Fruit fly (Drosophila melanogaster): ENCODE results near the gene Prx2.

The Prx2 gene

dm6 chrX:13338113-13338512 lies 8.5 kb downstream of the Prx2 start, which contains the start of gene CG15747:
TSS of gene CG15747 (plus strand) at chrX:13338318.
- TF ChIP-seq Crg-1 (GFP tag; optimal IDR thresholded peaks at IDR 0.05) (no peak), CG11617 (GFP tag; optimal IDR thresholded peaks at IDR 0.05) (no peak), ovo (GFP tag; optimal IDR thresholded peaks at IDR 0.05) (no peak), Clk (GFP tag; optimal IDR thresholded peaks at IDR 0.05) (no peak), cic (GFP tag; optimal IDR thresholded peaks at IDR 0.05) (no peak), CG1620 (GFP tag; optimal IDR thresholded peaks at IDR 0.05) (no peak), CG7045 (GFP tag; optimal IDR thresholded peaks at IDR 0.05) (no peak), Mnt (GFP tag; optimal IDR thresholded peaks at IDR 0.05) (no peak), cnc (optimal IDR thresholded peaks at IDR 0.05) (no peak), kay (GFP tag; ENCODE audit: borderline replicate concordance) (no peak), CG14711 (tag; optimal IDR thresholded peaks at IDR 0.05) (no peak), CG33017 (tag; optimal IDR thresholded peaks at IDR 0.05) (no peak), Hr96 (GFP tag; optimal IDR thresholded peaks at IDR 0.05) (no peak), bab1 (GFP tag; optimal IDR thresholded peaks at IDR 0.05) (peak; percentile 5), toe (GFP tag; optimal IDR thresholded peaks at IDR 0.05) (no peak), tj (GFP tag; optimal IDR thresholded peaks at IDR 0.05) (peak; percentile 92), CG5204 (GFP tag; optimal IDR thresholded peaks at IDR 0.05) (no peak)

dm6 chrX:13345327-13345726 lies 15.7 kb downstream of the Prx2 start:
- TF ChIP-seq kay (GFP tag; ENCODE audit: borderline replicate concordance), result no peak
- TF ChIP-seq Hr96 (GFP tag; optimal IDR thresholded peaks at IDR 0.05), result no peak
- TF ChIP-seq Crg-1 (GFP tag; optimal IDR thresholded peaks at IDR 0.05), result no peak
- TF ChIP-seq Clk (GFP tag; optimal IDR thresholded peaks at IDR 0.05), result no peak
- peak; percentile 25 for TF ChIP-seq CG7101 (tag; optimal IDR thresholded peaks at IDR 0.05)
- no peak for TF ChIP-seq bab1 (GFP tag; optimal IDR thresholded peaks at IDR 0.05)
- no peak for TF ChIP-seq cic (GFP tag; optimal IDR thresholded peaks at IDR 0.05)
- no peak for TF ChIP-seq ovo (GFP tag; optimal IDR thresholded peaks at IDR 0.05)
- TF ChIP-seq CG12768 (GFP tag; optimal IDR thresholded peaks at IDR 0.05), result peak; percentile 44
- no peak for TF ChIP-seq CG5204 (GFP tag; optimal IDR thresholded peaks at IDR 0.05)
- TF ChIP-seq CG7045 (GFP tag; optimal IDR thresholded peaks at IDR 0.05), result peak; percentile 47
- TF ChIP-seq CG1620 (GFP tag; optimal IDR thresholded peaks at IDR 0.05), result no peak
- TF ChIP-seq cnc (optimal IDR thresholded peaks at IDR 0.05), result no peak
- TF ChIP-seq CG11617 (GFP tag; optimal IDR thresholded peaks at IDR 0.05), result peak; percentile 17
- TF ChIP-seq CG14711 (tag; optimal IDR thresholded peaks at IDR 0.05), result peak; percentile 20
- TF ChIP-seq tj (GFP tag; optimal IDR thresholded peaks at IDR 0.05), result peak; percentile 4
- TF ChIP-seq CG33017 (tag; optimal IDR thresholded peaks at IDR 0.05), result peak; percentile 38
- no peak for TF ChIP-seq Mnt (GFP tag; optimal IDR thresholded peaks at IDR 0.05)
- TF ChIP-seq toe (GFP tag; optimal IDR thresholded peaks at IDR 0.05), result no peak
- peak; percentile 6 for TF ChIP-seq pad (GFP tag; optimal IDR thresholded peaks at IDR 0.05)

DNA sequence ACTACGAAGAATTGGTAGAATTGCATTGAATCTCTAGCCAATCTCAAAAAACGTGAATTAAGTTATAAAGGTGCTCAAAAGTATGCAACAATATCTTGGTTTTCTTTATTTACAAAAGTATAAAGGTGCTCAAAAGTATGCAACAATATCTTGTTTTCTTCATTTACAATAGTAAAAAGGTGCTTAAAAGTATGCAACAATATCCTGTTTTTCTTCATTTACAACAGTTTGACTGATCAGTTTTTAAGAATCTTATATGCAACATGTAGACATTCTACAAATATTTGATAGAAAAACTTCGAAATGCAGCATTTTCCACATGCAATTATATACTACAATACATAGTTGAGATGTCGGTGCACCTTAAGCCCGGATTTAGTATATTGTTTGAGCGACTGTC lies 17.4 kb downstream of the Prx2 start:
- no peak for TF ChIP-seq CG1620 (GFP tag; optimal IDR thresholded peaks at IDR 0.05)
- TF ChIP-seq bab1 (GFP tag; optimal IDR thresholded peaks at IDR 0.05), result no peak
- TF ChIP-seq CG11617 (GFP tag; optimal IDR thresholded peaks at IDR 0.05), result no peak
- TF ChIP-seq Hr96 (GFP tag; optimal IDR thresholded peaks at IDR 0.05), result no peak
- no peak for TF ChIP-seq CG12768 (GFP tag; optimal IDR thresholded peaks at IDR 0.05)
- TF ChIP-seq toe (GFP tag; optimal IDR thresholded peaks at IDR 0.05), result no peak
- no peak for TF ChIP-seq Clk (GFP tag; optimal IDR thresholded peaks at IDR 0.05)
- no peak for TF ChIP-seq CG7101 (tag; optimal IDR thresholded peaks at IDR 0.05)
- TF ChIP-seq CG5204 (GFP tag; optimal IDR thresholded peaks at IDR 0.05), result no peak
- no peak for TF ChIP-seq kay (GFP tag; ENCODE audit: borderline replicate concordance)
- TF ChIP-seq Crg-1 (GFP tag; optimal IDR thresholded peaks at IDR 0.05), result no peak
- no peak for TF ChIP-seq cic (GFP tag; optimal IDR thresholded peaks at IDR 0.05)
- TF ChIP-seq tj (GFP tag; optimal IDR thresholded peaks at IDR 0.05), result no peak
- no peak for TF ChIP-seq CG7045 (GFP tag; optimal IDR thresholded peaks at IDR 0.05)

DNA sequence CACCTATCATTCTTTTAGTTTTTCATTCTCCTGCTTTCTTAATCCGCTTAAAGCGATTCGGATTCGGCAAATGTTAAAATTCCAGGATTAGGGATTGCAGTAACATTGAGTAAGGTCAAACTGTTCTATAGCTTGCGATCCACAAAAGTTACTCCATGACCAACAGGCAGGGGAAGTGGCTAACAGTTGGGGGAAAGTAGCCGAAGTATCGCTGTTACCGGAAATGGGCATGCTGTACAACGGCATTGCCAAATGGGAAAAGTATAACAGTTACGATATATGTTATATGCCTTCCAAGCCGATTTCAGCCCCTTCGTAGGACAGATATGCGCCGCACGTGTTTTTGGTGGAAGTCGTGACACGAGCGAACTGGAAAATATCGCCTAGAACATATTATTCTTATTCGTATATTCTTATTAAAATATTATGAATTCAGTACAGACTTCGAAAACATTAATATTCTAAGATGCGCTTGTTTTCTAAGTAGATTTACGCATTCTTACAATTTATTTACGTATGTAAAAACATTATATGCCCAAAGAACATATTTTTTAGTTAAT lies 28.7 kb downstream of the Prx2 start:
- peak; percentile 96 for TF ChIP-seq pad (GFP tag; optimal IDR thresholded peaks at IDR 0.05)
- no peak for TF ChIP-seq CG11617 (GFP tag; optimal IDR thresholded peaks at IDR 0.05)
- no peak for TF ChIP-seq Mnt (GFP tag; optimal IDR thresholded peaks at IDR 0.05)

DNA sequence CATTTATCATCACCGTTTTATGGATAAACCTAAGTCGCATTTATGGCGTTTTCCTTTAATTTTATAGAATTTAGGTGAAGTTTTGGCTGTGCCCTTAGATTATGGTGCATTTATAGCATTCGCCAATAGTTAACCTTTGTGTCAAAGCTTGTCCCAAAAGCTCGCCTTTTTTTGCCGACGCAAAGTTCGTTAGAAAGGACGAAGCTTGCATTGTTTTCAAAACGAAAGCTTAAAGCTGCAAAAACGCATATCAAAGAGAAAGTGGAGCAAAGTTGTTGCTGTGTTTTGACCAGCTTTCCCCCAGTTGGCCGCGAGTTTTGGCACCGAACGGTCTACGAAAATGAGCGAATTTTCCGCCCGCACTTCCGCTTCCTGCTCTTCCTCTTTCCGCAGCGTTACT lies 29.3 kb downstream of the Prx2 start, which contains the start of gene Syt12:
TSS of gene Syt12 (plus strand) at position 301 of the 400 bp plus-strand sequence.
- TF ChIP-seq CG33017 (tag; optimal IDR thresholded peaks at IDR 0.05) (no peak), Mnt (GFP tag; optimal IDR thresholded peaks at IDR 0.05) (no peak), Clk (GFP tag; optimal IDR thresholded peaks at IDR 0.05) (no peak), ovo (GFP tag; optimal IDR thresholded peaks at IDR 0.05) (no peak), Crg-1 (GFP tag; optimal IDR thresholded peaks at IDR 0.05) (no peak), CG7045 (GFP tag; optimal IDR thresholded peaks at IDR 0.05) (no peak), CG14711 (tag; optimal IDR thresholded peaks at IDR 0.05) (no peak), CG12768 (GFP tag; optimal IDR thresholded peaks at IDR 0.05) (no peak), bab1 (GFP tag; optimal IDR thresholded peaks at IDR 0.05) (no peak), pad (GFP tag; optimal IDR thresholded peaks at IDR 0.05) (no peak)

dm6 chrX:13368149-13368548 lies 38.5 kb downstream of the Prx2 start, which contains the start of gene dmrt11E:
TSS of gene dmrt11E (plus strand) at chrX:13368191.
- no peak for TF ChIP-seq CG7101 (tag; optimal IDR thresholded peaks at IDR 0.05)

- no peak for TF ChIP-seq Mnt (GFP tag; optimal IDR thresholded peaks at IDR 0.05)
- no peak for TF ChIP-seq pad (GFP tag; optimal IDR thresholded peaks at IDR 0.05)
- TF ChIP-seq CG14711 (tag; optimal IDR thresholded peaks at IDR 0.05), result no peak
- no peak for TF ChIP-seq Hr96 (GFP tag; optimal IDR thresholded peaks at IDR 0.05)
- no peak for TF ChIP-seq cic (GFP tag; optimal IDR thresholded peaks at IDR 0.05)
- TF ChIP-seq CG11617 (GFP tag; optimal IDR thresholded peaks at IDR 0.05), result no peak
- no peak for TF ChIP-seq toe (GFP tag; optimal IDR thresholded peaks at IDR 0.05)
- TF ChIP-seq CG12768 (GFP tag; optimal IDR thresholded peaks at IDR 0.05), result no peak
- no peak for TF ChIP-seq Crg-1 (GFP tag; optimal IDR thresholded peaks at IDR 0.05)
- TF ChIP-seq kay (GFP tag; ENCODE audit: borderline replicate concordance), result no peak
Measured at dm6 chrX:13369438-13369837, 39.8 kb downstream of the Prx2 start.
